Worm (Caenorhabditis elegans) whole organism, L4/young adult: Measurements from ENCODE around the gene C01G5.5.

Experiments
- W03F9.2 ChIP-seq: fragments of 150-350 bp; optimal IDR thresholded peaks from 2 replicates; lab custom pipeline; 2014; ENCODE audit warnings: missing biosample characterization, missing genetic modification characterization
- dao-5 ChIP-seq: sonication (generic microtip); optimal IDR thresholded peaks from 2 replicates; lab custom pipeline; 2016; ENCODE audit warnings: missing genotype, missing genetic modification characterization, moderate library complexity, missing compliant biosample characterization
- him-1 ChIP-seq: sonication (generic microtip); optimal IDR thresholded peaks from 2 replicates; lab custom pipeline; 2016; ENCODE audit warnings: missing genotype, missing genetic modification reagents, missing genetic modification characterization, missing compliant biosample characterization

ce11 chrIV:6519593-6519992 lies 4.8 kb upstream of the C01G5.5 start, which contains the start of gene C01G5.9:
- TF ChIP-seq him-1 (tag; lab: Kevin White, UChicago) (no peak), dao-5 (tag; lab: Kevin White, UChicago) (no peak), W03F9.2 (no peak)
